Worm (Caenorhabditis elegans): Measurements from ENCODE around the gene klf-3.

Gene klf-3

ce11 chrII:6588605-6589292 is 27.9 kb upstream of the klf-3 start, which contains the start of gene icd-1 (continued):
- peak; percentile 91 for TF ChIP-seq zag-1 (tag; optimal IDR thresholded peaks at IDR 0.05)
- TF ChIP-seq alr-1 (tag; optimal IDR thresholded peaks at IDR 0.05): no peak
- TF ChIP-seq peb-1 (tag; optimal IDR thresholded peaks at IDR 0.05): no peak
- peak; percentile 48 for TF ChIP-seq nhr-237 (tag; optimal IDR thresholded peaks at IDR 0.05)
- peak; percentile 76 to 82 for TF ChIP-seq mdl-1 (tag; optimal IDR thresholded peaks at IDR 0.05)
- TF ChIP-seq ztf-4 (tag; optimal IDR thresholded peaks at IDR 0.05): peak; percentile 94
- peak; percentile 73 for TF ChIP-seq nhr-10 (tag; optimal IDR thresholded peaks at IDR 0.05)
- TF ChIP-seq blmp-1 (tag; optimal IDR thresholded peaks at IDR 0.05; ENCODE audit: insufficient read depth): peak; percentile 81

- TF ChIP-seq blmp-1 (tag; optimal IDR thresholded peaks at IDR 0.05; ENCODE audit: insufficient read depth) (peak; percentile 25), sma-3 (GFP tag; optimal IDR thresholded peaks at IDR 0.05) (no peak), fos-1 (tag; optimal IDR thresholded peaks at IDR 0.05) (peak; percentile 88), lin-13 (GFP tag; optimal IDR thresholded peaks at IDR 0.05) (no peak), sma-9 (GFP tag; optimal IDR thresholded peaks at IDR 0.05) (peak; percentile 48), sma-9 (tag; optimal IDR thresholded peaks at IDR 0.05) (no peak), nhr-23 (tag; optimal IDR thresholded peaks at IDR 0.05) (no peak), lin-11 (tag; optimal IDR thresholded peaks at IDR 0.05) (no peak), nhr-12 (tag; optimal IDR thresholded peaks at IDR 0.05) (no peak), crh-2 (tag; optimal IDR thresholded peaks at IDR 0.05) (peak; percentile 29)
Measured at ce11 chrII:6589408-6589807, 27.3 kb upstream of the klf-3 start, which contains the start of gene vps-32.1. vps-32.1 (plus strand) TSS chrII:6589708.

- TF ChIP-seq gmeb-1 (tag; optimal IDR thresholded peaks at IDR 0.05) (no peak), sem-4 (tag; optimal IDR thresholded peaks at IDR 0.05) (no peak), lsy-2 (tag; optimal IDR thresholded peaks at IDR 0.05) (no peak), ztf-1 (GFP tag; conservative IDR thresholded peaks at IDR 0.05) (no peak), lin-39 (tag; optimal IDR thresholded peaks at IDR 0.05) (no peak), mdl-1 (tag; optimal IDR thresholded peaks at IDR 0.05) (no peak), nhr-10 (tag; optimal IDR thresholded peaks at IDR 0.05) (no peak), nhr-237 (tag; optimal IDR thresholded peaks at IDR 0.05) (no peak), zag-1 (tag; optimal IDR thresholded peaks at IDR 0.05) (no peak), elt-3 (tag; optimal IDR thresholded peaks at IDR 0.05) (no peak), nhr-21 (tag; optimal IDR thresholded peaks at IDR 0.05) (no peak), lin-11 (tag; optimal IDR thresholded peaks at IDR 0.05) (no peak), ZK546.5 (tag; optimal IDR thresholded peaks at IDR 0.05) (no peak), nhr-23 (tag; optimal IDR thresholded peaks at IDR 0.05) (no peak), nhr-25 (tag; optimal IDR thresholded peaks at IDR 0.05) (no peak), C34F6.9 (tag; optimal IDR thresholded peaks at IDR 0.05) (no peak)
Measured at ce11 chrII:6591000-6591399, 25.7 kb upstream of the klf-3 start.

ce11 chrII:6592251-6592650 is 24.4 kb upstream of the klf-3 start, which contains the start of gene C56C10.9:
C56C10.9 (minus strand) TSS chrII:6592351.
- no peak for TF ChIP-seq ZK546.5 (tag; optimal IDR thresholded peaks at IDR 0.05)
- no peak for TF ChIP-seq lin-13 (GFP tag; optimal IDR thresholded peaks at IDR 0.05)
- no peak for TF ChIP-seq fos-1 (tag; optimal IDR thresholded peaks at IDR 0.05)
- no peak for TF ChIP-seq dmd-4 (tag; optimal IDR thresholded peaks at IDR 0.05)
- no peak for TF ChIP-seq sma-9 (GFP tag; optimal IDR thresholded peaks at IDR 0.05)
- TF ChIP-seq sma-9 (tag; optimal IDR thresholded peaks at IDR 0.05): no peak

- TF ChIP-seq nhr-129 (tag; optimal IDR thresholded peaks at IDR 0.05) (no peak), lin-13 (GFP tag; optimal IDR thresholded peaks at IDR 0.05) (no peak), lin-39 (tag; optimal IDR thresholded peaks at IDR 0.05) (no peak), aly-2 (tag; optimal IDR thresholded peaks at IDR 0.05) (no peak), gmeb-1 (tag; optimal IDR thresholded peaks at IDR 0.05) (no peak), sma-3 (GFP tag; optimal IDR thresholded peaks at IDR 0.05) (no peak), snpc-4 (tag; optimal IDR thresholded peaks at IDR 0.05) (no peak), F13H6.1 (tag; optimal IDR thresholded peaks at IDR 0.05) (no peak), R02D3.7 (tag; optimal IDR thresholded peaks at IDR 0.05) (no peak), zag-1 (tag; optimal IDR thresholded peaks at IDR 0.05) (no peak), nhr-237 (tag; optimal IDR thresholded peaks at IDR 0.05) (no peak), crh-2 (tag; optimal IDR thresholded peaks at IDR 0.05) (no peak), unc-55 (GFP tag; optimal IDR thresholded peaks at IDR 0.05) (no peak), C34F6.9 (tag; optimal IDR thresholded peaks at IDR 0.05) (no peak), nhr-21 (tag; optimal IDR thresholded peaks at IDR 0.05) (no peak), mbf-1 (tag; optimal IDR thresholded peaks at IDR 0.05) (no peak), peb-1 (tag; optimal IDR thresholded peaks at IDR 0.05) (no peak), lin-11 (tag; optimal IDR thresholded peaks at IDR 0.05) (no peak)
Measured at ce11 chrII:6594151-6594550, 22.5 kb upstream of the klf-3 start, which contains the start of gene aipr-1. aipr-1 (minus strand) TSS chrII:6594251.

All from whole organism, L2 larva.